Worm (Caenorhabditis elegans) whole organism, early embryonic: ENCODE results near the gene cyc-2.2.

Experiments used
- aly-1 ChIP-seq: sonication (generic microtip); optimal IDR thresholded peaks from 2 replicates; lab custom pipeline; 2016; ENCODE audit warnings: missing genetic modification characterization, missing compliant biosample characterization
- ama-1 ChIP-seq: fragments of 150-350 bp; optimal IDR thresholded peaks from 2 replicates; lab custom pipeline; 2014
- ceh-13 ChIP-seq: fragments of 200-800 bp; sonication (Bioruptor generic); optimal IDR thresholded peaks from 2 replicates; lab custom pipeline; 2018; ENCODE audit warnings: mild to moderate bottlenecking, missing genetic modification characterization, missing compliant biosample characterization
- flt-1 ChIP-seq: fragments of 200-800 bp; sonication (Bioruptor generic); IDR thresholded peaks from 2 replicates; pipeline ENCODE4 v1.3.6; 2022; ENCODE audit warnings: missing genetic modification characterization, missing compliant biosample characterization
- hmbx-1 ChIP-seq: sonication (generic microtip); optimal IDR thresholded peaks from 2 replicates; lab custom pipeline; 2016; ENCODE audit warnings: mild to moderate bottlenecking, missing genetic modification characterization, missing compliant biosample characterization
- hnd-1 ChIP-seq: sonication (generic microtip); optimal IDR thresholded peaks from 2 replicates; lab custom pipeline; 2016; ENCODE audit warnings: missing genetic modification characterization, missing compliant biosample characterization
- tbx-11 ChIP-seq: fragments of 200-800 bp; sonication (Bioruptor generic); IDR thresholded peaks from 2 replicates; pipeline ENCODE4 v1.3.6; 2022; ENCODE audit warnings: missing genetic modification characterization, missing compliant biosample characterization

ce11 chrV:12660280-12660818 lies 48.3 kb upstream of the cyc-2.2 start, which contains the start of gene his-74:
- TF ChIP-seq ama-1: no peak
- no peak for TF ChIP-seq flt-1 (GFP tag; lab: Robert Waterston, UW)
- no peak for TF ChIP-seq aly-1 (tag; lab: Kevin White, UChicago)
- TF ChIP-seq ceh-13 (GFP tag; lab: Kevin White, UChicago): no peak
- no peak for TF ChIP-seq hmbx-1 (tag; lab: Kevin White, UChicago)
- TF ChIP-seq hnd-1 (tag; lab: Kevin White, UChicago): no peak
- no peak for TF ChIP-seq tbx-11 (GFP tag; lab: Robert Waterston, UW)
